Worm (Caenorhabditis elegans) whole organism, L1 larva: Measurements from ENCODE around the gene gtf-2E2.

Experiments
- C16A3.4 ChIP-seq: fragments of 150-350 bp; optimal IDR thresholded peaks from 2 replicates; lab custom pipeline; 2014; ENCODE audit warnings: missing biosample characterization, missing genetic modification characterization
- C34B4.2 ChIP-seq: sonication (generic microtip); optimal IDR thresholded peaks from 2 replicates; lab custom pipeline; 2017; ENCODE audit warnings: mild to moderate bottlenecking, missing genetic modification characterization, missing compliant biosample characterization
- F16B12.6 ChIP-seq: fragments of 150-350 bp; optimal IDR thresholded peaks from 2 replicates; lab custom pipeline; 2014; ENCODE audit warnings: missing biosample characterization, missing genetic modification characterization
- Y116A8C.19 ChIP-seq: sonication (generic microtip); optimal IDR thresholded peaks from 2 replicates; lab custom pipeline; 2016; ENCODE audit warnings: missing compliant biosample characterization, missing genetic modification characterization, borderline replicate concordance
- aly-2 ChIP-seq: fragments of 150-350 bp; optimal IDR thresholded peaks from 2 replicates; lab custom pipeline; 2014; ENCODE audit warnings: missing biosample characterization, missing genetic modification characterization
- blmp-1 ChIP-seq: fragments of 150-350 bp; optimal IDR thresholded peaks from 2 replicates; lab custom pipeline; 2014; ENCODE audit warnings: missing biosample characterization, missing genetic modification characterization
- ceh-63 ChIP-seq: fragments of 200-800 bp; sonication (Bioruptor generic); optimal IDR thresholded peaks from 2 replicates; lab custom pipeline; 2018; ENCODE audit warnings: mild to moderate bottlenecking, missing genetic modification characterization, missing compliant biosample characterization
- ceh-82 ChIP-seq, 3 experiments: fragments of 150-350 bp in 1 of 3; sonication (generic microtip) in 2 of 3; optimal IDR thresholded peaks; 2 replicates each; lab custom pipeline; 2014 to 2017; ENCODE audit warnings: missing biosample characterization in 3 of 3, missing genetic modification characterization in 3 of 3
- ces-1 ChIP-seq: fragments of 150-350 bp; optimal IDR thresholded peaks from 2 replicates; lab custom pipeline; 2014; ENCODE audit warnings: missing biosample characterization, missing genetic modification reagents, missing genetic modification characterization
- dpl-1 ChIP-seq, 3 experiments: fragments of 150-350 bp in 2 of 3; sonication (generic microtip) in 1 of 3; optimal IDR thresholded peaks; 2 replicates each; lab custom pipeline; 2014 to 2017; ENCODE audit warnings: missing biosample characterization in 3 of 3, missing genetic modification characterization in 3 of 3, missing genetic modification reagents in 3 of 3
- efl-1 ChIP-seq, 4 experiments: fragments of 150-350 bp; optimal IDR thresholded peaks in 3 of 4; peaks in 1 of 4; 1 replicate in 1 of 4; 2 replicates in 3 of 4; lab custom pipeline; 2014; ENCODE audit warnings: missing biosample characterization in 2 of 4, missing genetic modification characterization in 2 of 4, missing genetic modification reagents in 2 of 4
- elt-3 ChIP-seq, 6 experiments: fragments of 150-350 bp in 1 of 6; sonication (generic microtip); optimal IDR thresholded peaks; 2 replicates each; lab custom pipeline; 2017 to 2018; ENCODE audit warnings: missing biosample characterization in 6 of 6, missing genetic modification characterization in 6 of 6, inconsistent platforms in 1 of 6
- ets-5 ChIP-seq: fragments of 200-800 bp; sonication (Bioruptor generic); IDR thresholded peaks from 2 replicates; pipeline ENCODE4 v1.3.6; 2022; ENCODE audit warnings: missing genetic modification characterization, missing compliant biosample characterization
- fkh-8 ChIP-seq: sonication (generic microtip); optimal IDR thresholded peaks from 2 replicates; lab custom pipeline; 2016; ENCODE audit warnings: mild to moderate bottlenecking, missing genetic modification characterization, missing compliant biosample characterization
- grh-1 ChIP-seq: fragments of 200-800 bp; sonication (Bioruptor generic); IDR thresholded peaks from 2 replicates; pipeline ENCODE4 v1.3.6; 2022; ENCODE audit warnings: missing genetic modification reagents, missing genetic modification characterization, missing compliant biosample characterization
- lin-14 ChIP-seq: fragments of 200-800 bp; sonication (Bioruptor generic); optimal IDR thresholded peaks from 2 replicates; lab custom pipeline; 2018; ENCODE audit warnings: mild to moderate bottlenecking, missing genetic modification characterization, moderate library complexity, missing compliant biosample characterization
- lin-35 ChIP-seq, 2 experiments: fragments of 150-350 bp; optimal IDR thresholded peaks; 2 replicates each; lab custom pipeline; 2014; ENCODE audit warnings: missing biosample characterization in 2 of 2, missing genetic modification characterization in 2 of 2, missing genetic modification reagents in 2 of 2
- lsy-2 ChIP-seq, 2 experiments: fragments of 150-350 bp; optimal IDR thresholded peaks; 2 replicates each; lab custom pipeline; 2014; ENCODE audit warnings: missing biosample characterization in 2 of 2, missing genetic modification characterization in 2 of 2
- mab-9 ChIP-seq: fragments of 200-800 bp; sonication (Bioruptor generic); IDR thresholded peaks from 2 replicates; pipeline ENCODE4 v1.3.6; 2022; ENCODE audit warnings: missing genetic modification reagents, missing genetic modification characterization, missing compliant biosample characterization
- mef-2 ChIP-seq: fragments of 150-350 bp; optimal IDR thresholded peaks from 2 replicates; lab custom pipeline; 2014; ENCODE audit warnings: missing biosample characterization, missing genetic modification characterization
- mep-1 ChIP-seq: fragments of 150-350 bp; optimal IDR thresholded peaks from 2 replicates; lab custom pipeline; 2014; ENCODE audit warnings: missing biosample characterization, missing genetic modification characterization
- nhr-11 ChIP-seq: fragments of 150-350 bp; optimal IDR thresholded peaks from 2 replicates; lab custom pipeline; 2014; ENCODE audit warnings: missing biosample characterization, missing genetic modification characterization
- nhr-12 ChIP-seq: sonication (generic microtip); optimal IDR thresholded peaks from 2 replicates; lab custom pipeline; 2017; ENCODE audit warnings: missing biosample characterization, missing genetic modification characterization
- nhr-19 ChIP-seq: fragments of 200-800 bp; sonication (Bioruptor generic); conservative IDR thresholded peaks from 2 replicates; pipeline ENCODE4 v1.3.6; 2022; ENCODE audit warnings: missing genetic modification characterization, missing compliant biosample characterization
- nhr-20 ChIP-seq: sonication (generic microtip); optimal IDR thresholded peaks from 2 replicates; lab custom pipeline; 2016; ENCODE audit warnings: mild to moderate bottlenecking, missing genetic modification characterization, missing compliant biosample characterization
- nhr-47 ChIP-seq: sonication (generic microtip); optimal IDR thresholded peaks from 2 replicates; lab custom pipeline; 2016; ENCODE audit warnings: mild to moderate bottlenecking, missing genetic modification characterization, moderate library complexity, missing compliant biosample characterization
- nhr-71 ChIP-seq: sonication (generic microtip); optimal IDR thresholded peaks from 2 replicates; lab custom pipeline; 2016; ENCODE audit warnings: mild to moderate bottlenecking, missing genetic modification characterization, moderate library complexity, missing compliant biosample characterization
- nhr-84 ChIP-seq: sonication (generic microtip); optimal IDR thresholded peaks from 2 replicates; lab custom pipeline; 2017; ENCODE audit warnings: missing biosample characterization, missing genetic modification characterization
- nhr-85 ChIP-seq: sonication (generic microtip); peaks from one replicate; lab custom pipeline; 2016; ENCODE audit warnings: missing genetic modification characterization, inconsistent platforms, missing compliant biosample characterization
- nhr-90 ChIP-seq: sonication (generic microtip); optimal IDR thresholded peaks from 2 replicates; lab custom pipeline; 2016; ENCODE audit warnings: mild to moderate bottlenecking, missing genetic modification characterization, missing compliant biosample characterization; ENCODE audit not compliant: poor library complexity
- pax-3 ChIP-seq: fragments of 200-800 bp; sonication (Bioruptor generic); optimal IDR thresholded peaks from 2 replicates; lab custom pipeline; 2018; ENCODE audit warnings: mild to moderate bottlenecking, missing genetic modification characterization, moderate library complexity, missing compliant biosample characterization
- rnt-1 ChIP-seq: sonication (generic microtip); optimal IDR thresholded peaks from 2 replicates; lab custom pipeline; 2016; ENCODE audit warnings: mild to moderate bottlenecking, missing genetic modification characterization, moderate library complexity, missing compliant biosample characterization
- skn-1 ChIP-seq: fragments of 150-350 bp; optimal IDR thresholded peaks from 2 replicates; lab custom pipeline; 2014; ENCODE audit warnings: missing biosample characterization, missing genetic modification characterization
- snu-23 ChIP-seq: sonication (generic microtip); optimal IDR thresholded peaks from 2 replicates; lab custom pipeline; 2016; ENCODE audit warnings: missing genetic modification characterization, missing compliant biosample characterization
- sup-37 ChIP-seq: fragments of 200-800 bp; sonication (Bioruptor generic); optimal IDR thresholded peaks from 2 replicates; lab custom pipeline; 2018; ENCODE audit warnings: mild to moderate bottlenecking, missing genetic modification characterization, missing compliant biosample characterization
- tbx-2 ChIP-seq: sonication (generic microtip); optimal IDR thresholded peaks from 2 replicates; lab custom pipeline; 2016; ENCODE audit warnings: missing genetic modification characterization, missing compliant biosample characterization
- tlp-1 ChIP-seq: fragments of 150-350 bp; optimal IDR thresholded peaks from 2 replicates; lab custom pipeline; 2014; ENCODE audit warnings: missing biosample characterization, missing genetic modification characterization
- unc-130 ChIP-seq: fragments of 150-350 bp; optimal IDR thresholded peaks from 2 replicates; lab custom pipeline; 2017; ENCODE audit warnings: missing biosample characterization, missing genetic modification characterization, inconsistent platforms
- unc-86 ChIP-seq: sonication (generic microtip); optimal IDR thresholded peaks from 2 replicates; lab custom pipeline; 2016; ENCODE audit warnings: missing genetic modification characterization, missing compliant biosample characterization
- unc-98 ChIP-seq: fragments of 200-800 bp; sonication (Bioruptor generic); IDR thresholded peaks from 2 replicates; pipeline ENCODE4 v1.3.6; 2022; ENCODE audit warnings: missing genetic modification characterization, missing compliant biosample characterization
- vab-15 ChIP-seq: sonication (generic microtip); optimal IDR thresholded peaks from 2 replicates; lab custom pipeline; 2017; ENCODE audit warnings: missing genotype, mild to moderate bottlenecking, missing genetic modification characterization, missing compliant biosample characterization
- xbp-1 ChIP-seq: sonication (generic microtip); optimal IDR thresholded peaks from 2 replicates; lab custom pipeline; 2016; ENCODE audit warnings: missing genetic modification characterization, missing compliant biosample characterization
- zag-1 ChIP-seq: fragments of 150-350 bp; optimal IDR thresholded peaks from 2 replicates; lab custom pipeline; 2014; ENCODE audit warnings: missing biosample characterization, missing genetic modification characterization
- zip-4 ChIP-seq: fragments of 200-800 bp; sonication (Bioruptor generic); optimal IDR thresholded peaks from 2 replicates; lab custom pipeline; 2018; ENCODE audit warnings: mild to moderate bottlenecking, missing genetic modification characterization, moderate library complexity, missing compliant biosample characterization
- ztf-11 ChIP-seq, 2 experiments: sonication (generic microtip); optimal IDR thresholded peaks; 2 replicates each; lab custom pipeline; 2016 to 2017; ENCODE audit warnings: missing genetic modification characterization in 2 of 2, missing biosample characterization in 1 of 2, missing compliant biosample characterization in 1 of 2

Gene gtf-2E2

DNA sequence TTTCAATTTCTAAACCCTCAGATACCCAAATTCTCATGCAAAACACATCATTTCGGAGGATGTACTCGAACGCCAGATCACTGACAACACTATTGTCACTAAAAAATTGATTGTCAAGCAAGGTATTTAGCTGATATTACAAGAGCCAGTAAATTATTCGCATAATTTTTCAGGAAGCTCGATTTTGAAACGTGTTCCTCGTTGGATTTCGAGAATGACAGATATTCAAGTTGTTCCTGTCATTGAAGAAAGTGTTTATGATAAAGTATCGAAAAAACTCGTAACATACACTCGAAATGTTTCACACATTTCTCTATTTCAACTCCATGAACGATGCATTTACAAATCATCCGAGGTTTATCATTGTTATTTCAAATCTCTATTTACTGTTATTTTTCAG, 46.5 kb downstream of the gtf-2E2 start:
- no peak for TF ChIP-seq efl-1 (optimal IDR thresholded peaks at IDR 0.05; lab: Kevin White, UChicago)
- TF ChIP-seq efl-1 (GFP tag; optimal IDR thresholded peaks at IDR 0.05 in 1 of 2; lab: Kevin White, UChicago) = peak in 1 of 2 experiments; percentile 93
- TF ChIP-seq zag-1 (tag; lab: Kevin White, UChicago) = no peak
- no peak for TF ChIP-seq snu-23
- TF ChIP-seq aly-2 (tag; lab: Kevin White, UChicago) = no peak
- no peak for TF ChIP-seq mef-2 (tag; lab: Kevin White, UChicago)

ce11 chrII:11495307-11495706, 47.0 kb downstream of the gtf-2E2 start, which contains the start of the genes ooc-3 and B0334.4:
ooc-3 (minus strand) TSS chrII:11495321.
B0334.4 (plus strand) TSS chrII:11495692.
- TF ChIP-seq nhr-47 (tag; lab: Kevin White, UChicago) (peak; percentile 32), nhr-12 (tag; lab: Kevin White, UChicago) (no peak), dpl-1 (GFP tag; optimal IDR thresholded peaks at IDR 0.05; lab: Kevin White, UChicago) (peak; percentile 14 to 67 (median 34)), C16A3.4 (peak; percentile 16), tlp-1 (tag; lab: Kevin White, UChicago) (no peak), nhr-71 (tag; lab: Kevin White, UChicago) (peak; percentile 27), efl-1 (optimal IDR thresholded peaks at IDR 0.05; lab: Kevin White, UChicago) (peak; percentile 38 to 58), efl-1 (GFP tag; optimal IDR thresholded peaks at IDR 0.05 in 1 of 2; lab: Kevin White, UChicago) (peak; percentile 56 to 85), vab-15 (no peak), C34B4.2 (no peak), Y116A8C.19 (tag; lab: Kevin White, UChicago) (no peak), zip-4 (GFP tag; lab: Kevin White, UChicago) (peak; percentile 32), skn-1 (tag; lab: Kevin White, UChicago) (peak; percentile 47), nhr-84 (no peak), ces-1 (GFP tag; lab: Kevin White, UChicago) (no peak), lsy-2 (tag; optimal IDR thresholded peaks at IDR 0.05; lab: Kevin White, UChicago) (peak; percentile 80 to 97), lin-14 (peak; percentile 22), ztf-11 (tag; optimal IDR thresholded peaks at IDR 0.05; lab: Kevin White, UChicago) (no peak), ets-5 (GFP tag; lab: Robert Waterston, UW) (no peak), tbx-2 (no peak), lin-35 (GFP tag; optimal IDR thresholded peaks at IDR 0.05; lab: Kevin White, UChicago) (peak; percentile 44 to 60), mep-1 (tag; lab: Kevin White, UChicago) (peak; percentile 29), blmp-1 (peak; percentile 6), pax-3 (tag; lab: Kevin White, UChicago) (no peak), F16B12.6 (peak; percentile 81), nhr-90 (no peak), unc-98 (no peak), rnt-1 (no peak), ceh-82 (tag; optimal IDR thresholded peaks at IDR 0.05; lab: Kevin White, UChicago) (peak in 2 of 3 experiments; percentile 18 to 48), aly-2 (tag; lab: Kevin White, UChicago) (peak; percentile 16), mab-9 (no peak), nhr-11 (tag; lab: Kevin White, UChicago) (no peak), sup-37 (GFP tag; lab: Kevin White, UChicago) (no peak), nhr-85 (tag; lab: Kevin White, UChicago) (no peak), snu-23 (peak; percentile 45)

DNA sequence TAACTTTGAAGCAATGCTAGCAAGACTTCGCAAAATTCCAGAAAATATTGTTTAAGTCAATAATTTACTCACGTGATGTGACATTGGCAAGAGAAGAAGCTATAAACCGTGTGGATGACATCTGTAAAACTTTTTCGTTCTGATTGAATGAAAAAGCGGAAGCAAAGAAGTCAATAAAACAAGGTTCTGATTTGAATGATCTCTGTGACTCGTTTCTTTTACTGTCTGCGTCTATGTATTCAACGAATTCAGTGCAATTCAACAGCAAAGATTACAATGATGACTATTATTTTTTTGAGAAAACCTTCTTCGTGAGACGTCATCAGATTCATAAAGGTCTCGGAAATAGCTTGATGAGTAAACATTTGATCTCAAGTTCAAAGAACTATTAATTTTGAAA, 49.5 kb downstream of the gtf-2E2 start, which contains the start of gene hacl-1:
Gene hacl-1 (minus strand): TSS at position 121 of the 400 bp plus-strand sequence.
- no peak for TF ChIP-seq zip-4 (GFP tag; lab: Kevin White, UChicago)
- TF ChIP-seq unc-86 (tag; lab: Kevin White, UChicago) = no peak
- TF ChIP-seq grh-1 (GFP tag; lab: Robert Waterston, UW) = no peak
- peak; percentile 76 for TF ChIP-seq fkh-8 (tag; lab: Kevin White, UChicago)
- peak; percentile 87 for TF ChIP-seq nhr-85 (tag; lab: Kevin White, UChicago)
- no peak for TF ChIP-seq aly-2 (tag; lab: Kevin White, UChicago)
- peak; percentile 64 for TF ChIP-seq nhr-20 (tag; lab: Kevin White, UChicago)
- TF ChIP-seq ceh-63 (GFP tag; lab: Kevin White, UChicago) = no peak
- TF ChIP-seq blmp-1 = peak; percentile 44
- TF ChIP-seq nhr-19 (GFP tag; lab: Robert Waterston, UW) = peak; percentile 49
- peak; percentile 74 for TF ChIP-seq nhr-71 (tag; lab: Kevin White, UChicago)
- no peak for TF ChIP-seq F16B12.6
- peak in 1 of 6 experiments; percentile 21 for TF ChIP-seq elt-3 (tag; optimal IDR thresholded peaks at IDR 0.05; lab: Kevin White, UChicago)
- peak; percentile 11 for TF ChIP-seq xbp-1 (tag; lab: Kevin White, UChicago)
- no peak for TF ChIP-seq nhr-11 (tag; lab: Kevin White, UChicago)
- TF ChIP-seq nhr-90 = peak; percentile 14
- peak; percentile 29 to 40 for TF ChIP-seq lsy-2 (tag; optimal IDR thresholded peaks at IDR 0.05; lab: Kevin White, UChicago)
- TF ChIP-seq dpl-1 (GFP tag; optimal IDR thresholded peaks at IDR 0.05; lab: Kevin White, UChicago) = peak in 1 of 3 experiments; percentile 9
- TF ChIP-seq efl-1 (optimal IDR thresholded peaks at IDR 0.05; lab: Kevin White, UChicago) = no peak
- TF ChIP-seq efl-1 (GFP tag; optimal IDR thresholded peaks at IDR 0.05 in 1 of 2; lab: Kevin White, UChicago) = peak in 1 of 2 experiments; percentile 91
- no peak for TF ChIP-seq C16A3.4
- TF ChIP-seq lin-35 (GFP tag; optimal IDR thresholded peaks at IDR 0.05; lab: Kevin White, UChicago) = peak in 1 of 2 experiments; percentile 36
- no peak for TF ChIP-seq zag-1 (tag; lab: Kevin White, UChicago)
- TF ChIP-seq unc-130 (tag; lab: Kevin White, UChicago) = no peak
- TF ChIP-seq mep-1 (tag; lab: Kevin White, UChicago) = peak; percentile 28
- TF ChIP-seq tlp-1 (tag; lab: Kevin White, UChicago) = no peak
- peak; percentile 30 for TF ChIP-seq snu-23
- no peak for TF ChIP-seq nhr-12 (tag; lab: Kevin White, UChicago)
